Fruit fly (Drosophila melanogaster) whole organism, wandering third instar larva: ENCODE data around the gene Ufd4.
A peak's percentile ranks its signal among the peaks of the same experiment; 100 is the strongest.

Experiments used
- HLH106 ChIP-seq: fragments of 200-800 bp; optimal IDR thresholded peaks from 3 replicates; lab custom pipeline; 2019; ENCODE audit warnings: missing biosample characterization, mild to moderate bottlenecking, missing genetic modification characterization, moderate library complexity
- Mio ChIP-seq: sonication (Bioruptor generic); optimal IDR thresholded peaks from 2 replicates; lab custom pipeline; 2016; ENCODE audit warnings: missing biosample characterization, missing genetic modification characterization
- Myc ChIP-seq: fragments of >200 bp; optimal IDR thresholded peaks from 2 replicates; lab custom pipeline; 2017
- Sp1 ChIP-seq: fragments of 200-800 bp; sonication (Bioruptor generic); optimal IDR thresholded peaks from 3 replicates; lab custom pipeline; 2019; ENCODE audit warnings: missing biosample characterization, mild to moderate bottlenecking, missing genetic modification characterization, moderate library complexity
- dsf ChIP-seq: sonication (Bioruptor generic); optimal IDR thresholded peaks from 2 replicates; lab custom pipeline; 2016; ENCODE audit warnings: missing biosample characterization, missing genetic modification characterization, borderline replicate concordance
- pan ChIP-seq: fragments of >200 bp; optimal IDR thresholded peaks from 2 replicates; lab custom pipeline; 2017
- woc ChIP-seq: sonication (Bioruptor generic); optimal IDR thresholded peaks from 2 replicates; lab custom pipeline; 2016; ENCODE audit warnings: missing biosample characterization, mild to moderate bottlenecking, missing genetic modification characterization

DNA sequence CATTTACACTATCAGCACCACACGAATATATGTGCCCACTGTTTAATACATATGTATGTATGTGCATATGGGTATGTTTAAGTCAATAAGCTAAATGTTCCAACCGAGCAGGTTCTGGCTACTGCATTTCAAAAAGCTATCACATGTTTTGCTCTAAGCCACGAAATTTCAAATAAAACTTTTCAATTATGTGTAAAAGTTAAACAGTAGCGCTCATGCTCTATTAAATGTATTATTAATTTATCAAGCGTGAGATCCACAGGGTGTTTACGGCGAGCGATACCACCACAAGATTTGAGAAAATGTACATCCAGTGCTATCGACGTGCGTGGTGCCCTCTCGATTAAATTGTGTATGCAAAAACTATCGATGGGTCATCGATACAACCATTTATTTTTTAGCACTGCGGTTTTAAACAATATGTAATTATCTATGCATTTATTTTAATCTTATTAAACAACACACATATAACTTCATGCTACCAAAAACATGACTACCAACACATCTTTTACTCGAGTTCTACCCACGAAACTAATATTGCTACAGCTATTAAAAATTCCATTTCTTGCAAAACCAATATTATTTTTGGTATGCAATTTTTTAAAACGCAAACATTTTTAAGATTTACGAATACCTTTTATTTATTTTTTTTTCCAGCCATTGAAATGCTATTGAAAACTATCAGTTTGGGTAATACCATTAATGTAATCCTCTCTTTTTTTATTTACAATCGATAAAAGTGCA, 31.2 kb downstream of the Ufd4 start, which contains the start of gene Pten:
- TF ChIP-seq pan (lab: Kevin White, UChicago) (no peak), Myc (lab: Kevin White, UChicago) (no peak), Sp1 (GFP tag; lab: Kevin White, UChicago) (no peak), dsf (GFP tag; lab: Kevin White, UChicago) (peak; percentile 2), HLH106 (no peak), Mio (GFP tag; lab: Kevin White, UChicago) (no peak), woc (GFP tag; lab: Kevin White, UChicago) (peak; percentile 53)
